Fruit fly (Drosophila melanogaster) whole organism, embryonic: ENCODE measurements around the gene CG13311.

ENCODE experiments used
- ATbp ChIP-seq: fragments of 200-800 bp; sonication (Bioruptor generic); optimal IDR thresholded peaks from 2 replicates; lab custom pipeline; 2017; ENCODE audit warnings: missing biosample characterization, mild to moderate bottlenecking, missing genetic modification characterization, missing genetic modification reagents
- Aef1 ChIP-seq: fragments of 200-800 bp; sonication (Bioruptor generic); IDR thresholded peaks from 3 replicates; pipeline ENCODE4 v1.3.6; 2022; ENCODE audit warnings: missing biosample characterization, missing genetic modification characterization
- Atf3 ChIP-seq: fragments of 200-800 bp; sonication (Bioruptor generic); optimal IDR thresholded peaks from 3 replicates; lab custom pipeline; 2016; ENCODE audit warnings: missing biosample characterization, missing genetic modification characterization
- C15 ChIP-seq: fragments of 200-800 bp; sonication (Bioruptor generic); IDR thresholded peaks from 3 replicates; pipeline ENCODE4 v1.3.6; 2022; ENCODE audit warnings: missing biosample characterization, missing genetic modification characterization
- CG11093 ChIP-seq: fragments of 200-800 bp; sonication (Bioruptor generic); IDR thresholded peaks from 3 replicates; pipeline ENCODE4 v1.3.6; 2022; ENCODE audit warnings: missing biosample characterization, missing genetic modification characterization
- CG11696 ChIP-seq: fragments of 200-800 bp; sonication (Bioruptor generic); IDR thresholded peaks from 2 replicates; pipeline ENCODE4 v1.3.6; 2022; ENCODE audit warnings: missing biosample characterization, missing genetic modification characterization
- CG12744 ChIP-seq: fragments of 200-800 bp; sonication (Bioruptor generic); optimal IDR thresholded peaks from 2 replicates; lab custom pipeline; 2016; ENCODE audit warnings: missing biosample characterization, missing genetic modification characterization
- CG13123 ChIP-seq: fragments of 200-800 bp; sonication (Bioruptor generic); optimal IDR thresholded peaks from 2 replicates; lab custom pipeline; 2016; ENCODE audit warnings: missing biosample characterization, missing genetic modification characterization
- CG17568 ChIP-seq: fragments of 200-800 bp; sonication (Bioruptor generic); optimal IDR thresholded peaks from 2 replicates; lab custom pipeline; 2018; ENCODE audit warnings: missing biosample characterization, mild to moderate bottlenecking, missing genetic modification characterization, moderate library complexity
- CG18011 ChIP-seq: fragments of 200-800 bp; sonication (Bioruptor generic); optimal IDR thresholded peaks from 2 replicates; lab custom pipeline; 2017; ENCODE audit warnings: missing biosample characterization, missing genetic modification characterization, mild to moderate bottlenecking, moderate library complexity, missing genotype
- CG30403 ChIP-seq: fragments of 200-800 bp; sonication (Bioruptor generic); optimal IDR thresholded peaks from 3 replicates; lab custom pipeline; 2016; ENCODE audit warnings: missing biosample characterization, missing genetic modification characterization
- CG30431 ChIP-seq: fragments of 200-800 bp; sonication (Bioruptor generic); optimal IDR thresholded peaks from 2 replicates; lab custom pipeline; 2017; ENCODE audit warnings: missing biosample characterization, missing genetic modification characterization
- CG32772 ChIP-seq: fragments of 200-800 bp; sonication (Bioruptor generic); IDR thresholded peaks from 2 replicates; pipeline ENCODE4 v1.3.6; 2022; ENCODE audit warnings: missing biosample characterization, missing genetic modification characterization
- CG3847 ChIP-seq: fragments of 200-800 bp; sonication (Bioruptor generic); IDR thresholded peaks from 2 replicates; pipeline ENCODE4 v1.3.6; 2022; ENCODE audit warnings: missing biosample characterization, missing genetic modification characterization
- CG6654 ChIP-seq: fragments of 200-800 bp; sonication (Bioruptor generic); optimal IDR thresholded peaks from 2 replicates; lab custom pipeline; 2017; ENCODE audit warnings: missing biosample characterization, mild to moderate bottlenecking, missing genetic modification characterization
- CG6683 ChIP-seq: fragments of 200-800 bp; sonication (Bioruptor generic); optimal IDR thresholded peaks from 2 replicates; lab custom pipeline; 2017; ENCODE audit warnings: missing biosample characterization, mild to moderate bottlenecking, missing genetic modification characterization, missing genetic modification reagents
- CG6791 ChIP-seq: fragments of 200-800 bp; sonication (Bioruptor generic); IDR thresholded peaks from 3 replicates; pipeline ENCODE4 v1.3.6; 2022; ENCODE audit warnings: missing biosample characterization, missing genetic modification characterization; ENCODE audit not compliant: partially characterized antibody
- CG7556 ChIP-seq: fragments of 200-800 bp; sonication (Bioruptor generic); optimal IDR thresholded peaks from 2 replicates; lab custom pipeline; 2017; ENCODE audit warnings: missing biosample characterization, mild to moderate bottlenecking, missing genetic modification characterization
- CG7839 ChIP-seq: fragments of 200-800 bp; sonication (Bioruptor generic); optimal IDR thresholded peaks from 3 replicates; lab custom pipeline; 2018; ENCODE audit warnings: missing biosample characterization, mild to moderate bottlenecking, missing genetic modification characterization, moderate library complexity
- CG8478 ChIP-seq: fragments of >200 bp; optimal IDR thresholded peaks from 2 replicates; lab custom pipeline; 2018
- CG8765 ChIP-seq: fragments of 200-800 bp; sonication (Bioruptor generic); IDR thresholded peaks from 2 replicates; pipeline ENCODE4 v1.3.6; 2022; ENCODE audit warnings: missing biosample characterization, missing genetic modification characterization
- Dfd ChIP-seq, 2 experiments: fragments of >200 bp; optimal IDR thresholded peaks; 2 replicates each; lab custom pipeline; 2017; ENCODE audit warnings: missing biosample characterization in 2 of 2, missing genetic modification characterization in 2 of 2
- Doc3 ChIP-seq: fragments of 200-800 bp; sonication (Bioruptor generic); IDR thresholded peaks from 3 replicates; pipeline ENCODE4 v1.3.6; 2022; ENCODE audit warnings: missing biosample characterization, missing genetic modification characterization; ENCODE audit not compliant: partially characterized antibody
- HLH3B ChIP-seq: fragments of 200-800 bp; sonication (Bioruptor generic); IDR thresholded peaks from 2 replicates; pipeline ENCODE4 v1.3.6; 2022; ENCODE audit warnings: missing biosample characterization, missing genetic modification characterization
- HLHmδ ChIP-seq: fragments of 200-800 bp; sonication (Bioruptor generic); optimal IDR thresholded peaks from 2 replicates; lab custom pipeline; 2018; ENCODE audit warnings: missing biosample characterization, mild to moderate bottlenecking, missing genetic modification characterization, moderate library complexity
- HmgD ChIP-seq: fragments of 200-800 bp; sonication (Bioruptor generic); optimal IDR thresholded peaks from 3 replicates; lab custom pipeline; 2016; ENCODE audit warnings: missing biosample characterization, missing genetic modification characterization
- Mrtf ChIP-seq: fragments of 200-800 bp; sonication (Bioruptor generic); IDR thresholded peaks from 3 replicates; pipeline ENCODE4 v1.3.6; 2022; ENCODE audit warnings: missing biosample characterization, missing genetic modification characterization
- Opbp ChIP-seq: fragments of 200-800 bp; sonication (Bioruptor generic); IDR thresholded peaks from 3 replicates; pipeline ENCODE4 v1.3.6; 2022; ENCODE audit warnings: missing biosample characterization, missing genetic modification characterization; ENCODE audit not compliant: partially characterized antibody
- PHDP ChIP-seq: fragments of 200-800 bp; sonication (Bioruptor generic); optimal IDR thresholded peaks from 3 replicates; lab custom pipeline; 2018; ENCODE audit warnings: missing biosample characterization, mild to moderate bottlenecking, missing genetic modification characterization, moderate library complexity
- Vsx1 ChIP-seq: fragments of 200-800 bp; sonication (Bioruptor generic); optimal IDR thresholded peaks from 2 replicates; lab custom pipeline; 2017; ENCODE audit warnings: missing biosample characterization, mild to moderate bottlenecking, missing genetic modification characterization, missing genetic modification reagents
- ac ChIP-seq: fragments of 200-800 bp; sonication (Bioruptor generic); optimal IDR thresholded peaks from 3 replicates; lab custom pipeline; 2017; ENCODE audit warnings: missing biosample characterization, mild to moderate bottlenecking, missing genetic modification characterization
- amos ChIP-seq: fragments of 200-800 bp; sonication (Bioruptor generic); IDR thresholded peaks from 2 replicates; pipeline ENCODE4 v1.3.6; 2022; ENCODE audit warnings: missing biosample characterization, missing genetic modification characterization; ENCODE audit not compliant: partially characterized antibody
- caup ChIP-seq: fragments of 200-800 bp; sonication (Bioruptor generic); optimal IDR thresholded peaks from 3 replicates; lab custom pipeline; 2017; ENCODE audit warnings: missing biosample characterization, mild to moderate bottlenecking, missing genetic modification characterization, moderate library complexity; ENCODE audit not compliant: severe bottlenecking
- crol ChIP-seq: fragments of 200-800 bp; sonication (Bioruptor generic); IDR thresholded peaks from 2 replicates; pipeline ENCODE4 v1.3.6; 2022; ENCODE audit warnings: missing biosample characterization, missing genetic modification characterization
- disco-r ChIP-seq: fragments of 200-800 bp; sonication (Bioruptor generic); optimal IDR thresholded peaks from 2 replicates; lab custom pipeline; 2016; ENCODE audit warnings: missing biosample characterization, missing genetic modification characterization
- dmrt11E ChIP-seq: fragments of 200-800 bp; sonication (Bioruptor generic); optimal IDR thresholded peaks from 3 replicates; lab custom pipeline; 2018; ENCODE audit warnings: missing biosample characterization, mild to moderate bottlenecking, missing genetic modification characterization, moderate library complexity
- fd64A ChIP-seq: fragments of 200-800 bp; sonication (Bioruptor generic); optimal IDR thresholded peaks from 3 replicates; lab custom pipeline; 2018; ENCODE audit warnings: missing biosample characterization, mild to moderate bottlenecking, missing genetic modification characterization
- fd96Cb ChIP-seq: fragments of 200-800 bp; sonication (Bioruptor generic); optimal IDR thresholded peaks from 2 replicates; lab custom pipeline; 2018; ENCODE audit warnings: missing biosample characterization, mild to moderate bottlenecking, missing genetic modification characterization, moderate library complexity
- gcm2 ChIP-seq: fragments of 200-800 bp; sonication (Bioruptor generic); optimal IDR thresholded peaks from 2 replicates; lab custom pipeline; 2016; ENCODE audit warnings: missing biosample characterization, missing genetic modification characterization
- grau ChIP-seq: fragments of 200-800 bp; optimal IDR thresholded peaks from 3 replicates; lab custom pipeline; 2019; ENCODE audit warnings: missing biosample characterization, mild to moderate bottlenecking, missing genetic modification characterization, moderate library complexity
- grn ChIP-seq: fragments of 200-800 bp; sonication (Bioruptor generic); optimal IDR thresholded peaks from 3 replicates; lab custom pipeline; 2017; ENCODE audit warnings: missing biosample characterization, missing genetic modification characterization
- gsb-n ChIP-seq: fragments of 200-800 bp; sonication (Bioruptor generic); optimal IDR thresholded peaks from 3 replicates; lab custom pipeline; 2018; ENCODE audit warnings: missing biosample characterization, mild to moderate bottlenecking, missing genetic modification characterization
- jigr1 ChIP-seq: fragments of 200-800 bp; sonication (Bioruptor generic); IDR thresholded peaks from 3 replicates; pipeline ENCODE4 v1.3.6; 2022; ENCODE audit warnings: missing biosample characterization, missing genetic modification characterization
- kay ChIP-seq: fragments of 200-800 bp; sonication (Bioruptor generic); optimal IDR thresholded peaks from 2 replicates; lab custom pipeline; 2016; ENCODE audit warnings: missing biosample characterization, missing genetic modification characterization
- lov ChIP-seq, 2 experiments: fragments of 200-800 bp in 1 of 2; fragments of >200 bp in 1 of 2; sonication (Bioruptor generic) in 1 of 2; IDR thresholded peaks in 1 of 2; optimal IDR thresholded peaks in 1 of 2; 2 replicates in 1 of 2; 3 replicates in 1 of 2; pipeline versions ENCODE4 v1.3.6 to Lab custom; 2017 to 2022; ENCODE audit warnings: missing biosample characterization in 1 of 2, missing genetic modification characterization in 1 of 2
- luna ChIP-seq: fragments of 200-800 bp; sonication (Bioruptor generic); optimal IDR thresholded peaks from 2 replicates; lab custom pipeline; 2016; ENCODE audit warnings: missing biosample characterization, missing genetic modification characterization
- oc ChIP-seq: fragments of 200-800 bp; sonication (Bioruptor generic); optimal IDR thresholded peaks from 2 replicates; lab custom pipeline; 2018; ENCODE audit warnings: missing biosample characterization, mild to moderate bottlenecking, missing genetic modification characterization, moderate library complexity
- sens ChIP-seq: fragments of 200-800 bp; sonication (Bioruptor generic); peaks from one replicate; lab custom pipeline; 2016; ENCODE audit warnings: missing biosample characterization, missing genetic modification characterization
- slp2 ChIP-seq: fragments of 200-800 bp; sonication (Bioruptor generic); optimal IDR thresholded peaks from 2 replicates; lab custom pipeline; 2016; ENCODE audit warnings: missing biosample characterization, missing genetic modification characterization
- sna ChIP-seq: fragments of 200-800 bp; sonication (Bioruptor generic); IDR thresholded peaks from 2 replicates; pipeline ENCODE4 v1.3.6; 2022; ENCODE audit warnings: missing biosample characterization, missing genetic modification characterization; ENCODE audit not compliant: partially characterized antibody
- trh ChIP-seq: fragments of 200-800 bp; sonication (Bioruptor generic); optimal IDR thresholded peaks from 2 replicates; lab custom pipeline; 2016; ENCODE audit warnings: missing biosample characterization, missing genetic modification characterization
- tup ChIP-seq: fragments of 200-800 bp; sonication (Bioruptor generic); optimal IDR thresholded peaks from 2 replicates; lab custom pipeline; 2016; ENCODE audit warnings: missing biosample characterization, mild to moderate bottlenecking, missing genetic modification characterization, moderate library complexity

Gene CG13311

DNA sequence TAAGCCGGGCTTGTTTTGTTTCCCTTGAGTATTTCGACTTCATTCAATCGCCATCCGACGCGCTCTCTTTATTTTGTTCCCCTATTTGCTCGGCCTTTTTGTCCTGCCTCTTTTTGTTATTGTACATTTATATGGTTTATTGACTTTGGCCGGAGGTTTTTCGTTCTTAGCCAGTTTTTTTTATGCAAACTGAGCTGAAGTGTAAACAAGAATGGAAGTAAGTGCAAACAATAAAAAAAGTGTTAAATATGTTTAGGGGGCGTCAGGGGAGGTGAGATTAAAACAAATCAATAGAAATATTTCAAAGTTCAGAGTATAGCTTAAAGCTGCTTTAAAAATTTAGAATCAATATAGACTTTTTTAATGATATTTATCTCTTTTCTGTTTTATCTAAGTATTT, 32.5 kb upstream of the CG13311 start (continued):
- TF ChIP-seq amos (GFP tag; lab: Robert Waterston, UW) (no peak), sna (GFP tag; lab: Robert Waterston, UW) (no peak), gsb-n (tag; lab: Kevin White, UChicago) (no peak), CG17568 (no peak), Aef1 (no peak), CG18011 (GFP tag; lab: Kevin White, UChicago) (no peak), PHDP (tag; lab: Kevin White, UChicago) (no peak), oc (tag; lab: Kevin White, UChicago) (peak; percentile 40), jigr1 (GFP tag; lab: Robert Waterston, UW) (no peak), gcm2 (GFP tag; lab: Kevin White, UChicago) (no peak), crol (no peak), HLHmδ (GFP tag; lab: Kevin White, UChicago) (no peak), CG6791 (GFP tag; lab: Robert Waterston, UW) (no peak), CG32772 (GFP tag; lab: Robert Waterston, UW) (no peak), CG8765 (no peak), CG3847 (GFP tag; lab: Robert Waterston, UW) (no peak), slp2 (GFP tag; lab: Kevin White, UChicago) (no peak), sens (GFP tag; lab: Kevin White, UChicago) (peak; percentile 37), Atf3 (GFP tag; lab: Kevin White, UChicago) (no peak), grn (GFP tag; lab: Kevin White, UChicago) (no peak), HLH3B (GFP tag; lab: Robert Waterston, UW) (0 out of 2 replicates have a peak, but pooled peaks have one; percentile 6), Dfd (GFP tag; optimal IDR thresholded peaks at IDR 0.05; lab: Kevin White, UChicago) (no peak), CG6654 (GFP tag; lab: Kevin White, UChicago) (no peak), CG11696 (GFP tag; lab: Robert Waterston, UW) (no peak), dmrt11E (tag; lab: Kevin White, UChicago) (no peak), kay (GFP tag; lab: Kevin White, UChicago) (no peak), CG11093 (no peak), tup (GFP tag; lab: Kevin White, UChicago) (no peak), CG7556 (GFP tag; lab: Kevin White, UChicago) (peak; percentile 3), Vsx1 (GFP tag; lab: Kevin White, UChicago) (no peak), CG8478 (lab: Kevin White, UChicago) (no peak), caup (GFP tag; lab: Kevin White, UChicago) (no peak), disco-r (GFP tag; lab: Kevin White, UChicago) (no peak), trh (GFP tag; lab: Kevin White, UChicago) (no peak), CG6683 (GFP tag; lab: Kevin White, UChicago) (no peak), Mrtf (GFP tag; lab: Robert Waterston, UW) (no peak), HmgD (GFP tag; lab: Kevin White, UChicago) (no peak), CG30403 (no peak), CG7839 (no peak), ac (GFP tag; lab: Kevin White, UChicago) (no peak), ATbp (no peak), CG12744 (GFP tag; lab: Kevin White, UChicago) (no peak), luna (no peak), CG13123 (GFP tag; lab: Kevin White, UChicago) (no peak), grau (tag; lab: Kevin White, UChicago) (no peak), Opbp (GFP tag; lab: Robert Waterston, UW) (no peak), C15 (GFP tag; lab: Robert Waterston, UW) (no peak), Doc3 (GFP tag; lab: Robert Waterston, UW) (no peak), CG30431 (GFP tag; lab: Kevin White, UChicago) (no peak), fd96Cb (tag; lab: Kevin White, UChicago) (no peak), lov (optimal IDR thresholded peaks at IDR 0.05; lab: Kevin White, UChicago) (no peak), lov (GFP tag; IDR thresholded peaks at IDR 0.05; lab: Robert Waterston, UW) (no peak), fd64A (GFP tag; lab: Kevin White, UChicago) (no peak)
